Worm (Caenorhabditis elegans): ENCODE measurements around the gene F31D5.6.
"Not testable (repeated sequence)": the region's sequence is repeated elsewhere in the genome, so short reads cannot be mapped to it uniquely, and the experiment has no call there.

F31D5.6 gene

ce11 chrII:4209071-4209747, at the start of gene F31D5.6:
TSS of gene F31D5.6 (plus strand) at chrII:4209697.
- TF ChIP-seq sea-1 (GFP tag; conservative IDR thresholded peaks at IDR 0.05) (0 out of 2 replicates have a peak, but pooled peaks have one; percentile 43), hmbx-1 (tag; optimal IDR thresholded peaks at IDR 0.05) (no peak)

- no peak for TF ChIP-seq tra-4 (tag; optimal IDR thresholded peaks at IDR 0.05)
- TF ChIP-seq F13C5.2 (tag; optimal IDR thresholded peaks at IDR 0.05) = no peak
- TF ChIP-seq pes-1 (GFP tag; IDR thresholded peaks at IDR 0.05) = no peak
- no peak for TF ChIP-seq ceh-13 (GFP tag; optimal IDR thresholded peaks at IDR 0.05)
- no peak for TF ChIP-seq tbx-11 (GFP tag; IDR thresholded peaks at IDR 0.05)
- TF ChIP-seq ceh-36 (tag; optimal IDR thresholded peaks at IDR 0.05) = no peak
- no peak for TF ChIP-seq ets-7 (tag; optimal IDR thresholded peaks at IDR 0.05)
- TF ChIP-seq tbx-37 (GFP tag; conservative IDR thresholded peaks at IDR 0.05) = no peak
- no peak for TF ChIP-seq B0310.2 (tag; optimal IDR thresholded peaks at IDR 0.05)
- no peak for TF ChIP-seq hmbx-1 (tag; optimal IDR thresholded peaks at IDR 0.05)
- TF ChIP-seq flt-1 (GFP tag; IDR thresholded peaks at IDR 0.05) = no peak
- no peak for TF ChIP-seq sea-1 (GFP tag; conservative IDR thresholded peaks at IDR 0.05)
- TF ChIP-seq hmg-4 (GFP tag; optimal IDR thresholded peaks at IDR 0.05) = no peak
Observed at ce11 chrII:4167833-4168232, 41.7 kb upstream of the F31D5.6 start.

ce11 chrII:4168404-4168803, 41.1 kb upstream of the F31D5.6 start, which contains the start of gene R03H10.4:
TSS of gene R03H10.4 (minus strand) at chrII:4168504.
- not testable (repeated sequence) for TF ChIP-seq pes-1 (GFP tag; IDR thresholded peaks at IDR 0.05); tbx-11 (GFP tag; IDR thresholded peaks at IDR 0.05); aly-1 (tag; optimal IDR thresholded peaks at IDR 0.05)

ce11 chrII:4170508-4170907, 39.0 kb upstream of the F31D5.6 start, which contains the start of gene R03H10.5:
TSS of gene R03H10.5 (minus strand) at chrII:4170608.
- TF ChIP-seq tra-4 (tag; optimal IDR thresholded peaks at IDR 0.05) = no peak
- no peak for TF ChIP-seq aly-1 (tag; optimal IDR thresholded peaks at IDR 0.05)
- TF ChIP-seq flt-1 (GFP tag; IDR thresholded peaks at IDR 0.05) = no peak
- no peak for TF ChIP-seq hmg-4 (GFP tag; optimal IDR thresholded peaks at IDR 0.05)
- no peak for TF ChIP-seq tbx-11 (GFP tag; IDR thresholded peaks at IDR 0.05)
- no peak for TF ChIP-seq hnd-1 (tag; optimal IDR thresholded peaks at IDR 0.05)
- TF ChIP-seq tbx-37 (GFP tag; conservative IDR thresholded peaks at IDR 0.05) = no peak

- no peak for TF ChIP-seq tbx-37 (GFP tag; conservative IDR thresholded peaks at IDR 0.05)
- TF ChIP-seq pes-1 (GFP tag; IDR thresholded peaks at IDR 0.05) = no peak
- TF ChIP-seq ama-1 (optimal IDR thresholded peaks at IDR 0.05) = no peak
- no peak for TF ChIP-seq hmg-4 (GFP tag; optimal IDR thresholded peaks at IDR 0.05)
- TF ChIP-seq scrt-1 (GFP tag; IDR thresholded peaks at IDR 0.05) = no peak
- no peak for TF ChIP-seq ceh-13 (GFP tag; optimal IDR thresholded peaks at IDR 0.05)
- TF ChIP-seq hmbx-1 (tag; optimal IDR thresholded peaks at IDR 0.05) = no peak
- no peak for TF ChIP-seq tra-4 (tag; optimal IDR thresholded peaks at IDR 0.05)
- TF ChIP-seq F13C5.2 (tag; optimal IDR thresholded peaks at IDR 0.05) = no peak
- TF ChIP-seq B0310.2 (tag; optimal IDR thresholded peaks at IDR 0.05) = no peak
Observed at ce11 chrII:4173398-4173797, 36.1 kb upstream of the F31D5.6 start, which contains the start of gene R03H10.6. TSS of gene R03H10.6 (minus strand) at chrII:4173498.

- TF ChIP-seq ets-7 (tag; optimal IDR thresholded peaks at IDR 0.05) (no peak), pes-1 (GFP tag; IDR thresholded peaks at IDR 0.05) (no peak), F13C5.2 (tag; optimal IDR thresholded peaks at IDR 0.05) (no peak), aly-1 (tag; optimal IDR thresholded peaks at IDR 0.05) (no peak), hmg-4 (GFP tag; optimal IDR thresholded peaks at IDR 0.05) (no peak), tbx-11 (GFP tag; IDR thresholded peaks at IDR 0.05) (no peak), hnd-1 (tag; optimal IDR thresholded peaks at IDR 0.05) (no peak), flt-1 (GFP tag; IDR thresholded peaks at IDR 0.05) (no peak), sea-1 (GFP tag; conservative IDR thresholded peaks at IDR 0.05) (no peak)
Observed at ce11 chrII:4173842-4174241, 35.7 kb upstream of the F31D5.6 start.

ce11 chrII:4178838-4179237, 30.7 kb upstream of the F31D5.6 start, which contains the start of gene R03H10.7:
TSS of gene R03H10.7 (minus strand) at chrII:4178938.
- no peak for TF ChIP-seq tbx-37 (GFP tag; conservative IDR thresholded peaks at IDR 0.05)
- no peak for TF ChIP-seq ama-1 (optimal IDR thresholded peaks at IDR 0.05)
- TF ChIP-seq aly-1 (tag; optimal IDR thresholded peaks at IDR 0.05) = no peak
- no peak for TF ChIP-seq hnd-1 (tag; optimal IDR thresholded peaks at IDR 0.05)
- no peak for TF ChIP-seq flt-1 (GFP tag; IDR thresholded peaks at IDR 0.05)
- TF ChIP-seq hmg-4 (GFP tag; optimal IDR thresholded peaks at IDR 0.05) = no peak
- TF ChIP-seq F13C5.2 (tag; optimal IDR thresholded peaks at IDR 0.05) = no peak
- no peak for TF ChIP-seq ets-7 (tag; optimal IDR thresholded peaks at IDR 0.05)
- TF ChIP-seq hmbx-1 (tag; optimal IDR thresholded peaks at IDR 0.05) = no peak
- no peak for TF ChIP-seq scrt-1 (GFP tag; IDR thresholded peaks at IDR 0.05)
- TF ChIP-seq tra-4 (tag; optimal IDR thresholded peaks at IDR 0.05) = no peak
- TF ChIP-seq tbx-11 (GFP tag; IDR thresholded peaks at IDR 0.05) = no peak
- TF ChIP-seq sea-1 (GFP tag; conservative IDR thresholded peaks at IDR 0.05) = no peak
- TF ChIP-seq ceh-36 (tag; optimal IDR thresholded peaks at IDR 0.05) = no peak
- TF ChIP-seq pes-1 (GFP tag; IDR thresholded peaks at IDR 0.05) = no peak

ce11 chrII:4179897-4180296, 29.6 kb upstream of the F31D5.6 start, which contains the start of gene R03H10.1:
TSS of gene R03H10.1 (plus strand) at chrII:4180248.
- TF ChIP-seq ets-7 (tag; optimal IDR thresholded peaks at IDR 0.05) (no peak), aly-1 (tag; optimal IDR thresholded peaks at IDR 0.05) (no peak), ceh-13 (GFP tag; optimal IDR thresholded peaks at IDR 0.05) (no peak)
